Worm (Caenorhabditis elegans): Measurements from ENCODE around the gene C05D2.8.

Gene C05D2.8

DNA sequence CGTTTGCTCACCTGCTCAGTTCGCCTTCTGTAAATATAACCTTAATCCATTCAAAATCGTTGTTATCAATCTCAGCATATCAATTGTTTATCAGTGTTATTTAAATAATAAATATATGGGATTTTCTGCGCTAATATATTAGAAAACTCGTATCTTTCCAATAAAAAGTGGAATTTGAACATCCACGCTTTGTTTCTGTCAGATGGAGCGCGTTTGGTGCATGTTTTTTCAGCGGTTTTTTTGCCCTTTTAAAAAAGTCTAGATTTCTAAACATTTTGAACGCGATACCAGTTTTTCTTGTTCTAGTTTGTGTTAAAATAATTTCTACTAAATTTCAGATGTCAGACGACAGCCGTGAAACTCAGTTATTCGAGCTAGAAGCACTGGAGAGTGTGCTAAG lies 23.2 kb downstream of the C05D2.8 start, which contains the start of gene F56D2.2:
TSS of gene F56D2.2 (plus strand) at position 339 of the 400 bp plus-strand sequence.
- TF ChIP-seq nhr-42 (GFP tag; IDR thresholded peaks at IDR 0.05) (no peak), mes-2 (tag; optimal IDR thresholded peaks at IDR 0.05; ENCODE audit: poor library complexity, severe bottlenecking) (peak; percentile 41), dpl-1 (GFP tag; optimal IDR thresholded peaks at IDR 0.05) (peak; percentile 69)

- TF ChIP-seq zip-11 (GFP tag; IDR thresholded peaks at IDR 0.05) (no peak), dve-1 (tag; optimal IDR thresholded peaks at IDR 0.05; ENCODE audit: insufficient read depth) (no peak), lin-39 (tag; optimal IDR thresholded peaks at IDR 0.05) (no peak), F26F4.8 (GFP tag; conservative IDR thresholded peaks at IDR 0.05) (no peak), pha-4 (GFP tag; IDR thresholded peaks at IDR 0.05) (no peak), pha-4 (tag; optimal IDR thresholded peaks at IDR 0.05) (no peak), nhr-6 (tag; optimal IDR thresholded peaks at IDR 0.05) (no peak), cey-2 (tag; optimal IDR thresholded peaks at IDR 0.05; ENCODE audit: borderline replicate concordance, insufficient read depth) (no peak), ctbp-1 (GFP tag; IDR thresholded peaks at IDR 0.05) (no peak), tag-97 (GFP tag; IDR thresholded peaks at IDR 0.05) (no peak)
Observed at ce11 chrIII:5585711-5586110, 24.4 kb downstream of the C05D2.8 start.

ce11 chrIII:5584647-5585046 lies 25.5 kb downstream of the C05D2.8 start, which contains the start of gene F56D2.3:
F56D2.3 (plus strand) TSS chrIII:5584947.
- no peak for TF ChIP-seq hlh-30 (tag; optimal IDR thresholded peaks at IDR 0.05; ENCODE audit: insufficient read depth)
- no peak for TF ChIP-seq Y48G9A.11 (GFP tag; IDR thresholded peaks at IDR 0.05)
- TF ChIP-seq nhr-111 (GFP tag; optimal IDR thresholded peaks at IDR 0.05): no peak
- no peak for TF ChIP-seq dve-1 (tag; optimal IDR thresholded peaks at IDR 0.05; ENCODE audit: insufficient read depth)
- TF ChIP-seq nhr-48 (tag; optimal IDR thresholded peaks at IDR 0.05): no peak
- TF ChIP-seq fkh-10 (GFP tag; optimal IDR thresholded peaks at IDR 0.05): no peak
- TF ChIP-seq snpc-1.2 (GFP tag; IDR thresholded peaks at IDR 0.05): no peak
- TF ChIP-seq spr-3 (GFP tag; optimal IDR thresholded peaks at IDR 0.05): no peak
- no peak for TF ChIP-seq nhr-11 (tag; optimal IDR thresholded peaks at IDR 0.05)
- TF ChIP-seq R02D3.7 (tag; optimal IDR thresholded peaks at IDR 0.05): no peak
- no peak for TF ChIP-seq dmd-9 (GFP tag; IDR thresholded peaks at IDR 0.05)
- TF ChIP-seq F10B5.3 (tag; optimal IDR thresholded peaks at IDR 0.05): no peak
- TF ChIP-seq lin-39 (tag; optimal IDR thresholded peaks at IDR 0.05): no peak
- no peak for TF ChIP-seq ZK546.5 (tag; optimal IDR thresholded peaks at IDR 0.05)
- TF ChIP-seq F49E8.2 (tag; optimal IDR thresholded peaks at IDR 0.05; ENCODE audit: borderline replicate concordance): no peak

DNA sequence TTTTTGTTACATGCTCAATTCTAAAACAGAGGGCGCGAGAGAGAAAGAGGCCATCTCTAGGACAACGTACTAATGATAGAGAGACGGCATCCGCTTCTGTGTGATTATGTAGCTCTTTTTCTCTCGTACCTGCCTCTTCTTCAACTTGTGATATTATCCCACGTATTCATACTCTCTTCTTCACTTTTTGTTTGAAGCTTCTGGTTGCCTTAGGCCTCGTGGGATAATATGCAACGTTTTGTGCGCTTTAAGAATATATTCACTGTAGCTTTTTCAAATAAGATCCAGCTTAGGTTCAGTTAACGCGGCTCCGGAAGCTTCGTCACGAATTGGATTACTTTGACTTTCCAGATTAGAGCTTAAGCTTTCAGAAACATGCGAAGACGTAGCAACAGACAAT lies 27.4 kb downstream of the C05D2.8 start, which contains the start of the genes F56D2.8 and uev-2:
TSS of gene F56D2.8 (minus strand) at position 101 of the 400 bp plus-strand sequence.
TSS of gene uev-2 (plus strand) at position 360 of the 400 bp plus-strand sequence.
- no peak for TF ChIP-seq nhr-28 (tag; optimal IDR thresholded peaks at IDR 0.05)
- TF ChIP-seq mep-1 (tag; optimal IDR thresholded peaks at IDR 0.05): no peak

ce11 chrIII:5581049-5581448 lies 29.1 kb downstream of the C05D2.8 start, which contains the start of gene F56D2.5:
F56D2.5 (minus strand) TSS chrIII:5581419.
- TF ChIP-seq spr-1 (tag; optimal IDR thresholded peaks at IDR 0.05): no peak
- peak; percentile 98 for TF ChIP-seq zip-2 (tag; optimal IDR thresholded peaks at IDR 0.05)
- no peak for TF ChIP-seq mdl-1 (tag; optimal IDR thresholded peaks at IDR 0.05)
- peak; percentile 96 for TF ChIP-seq ztf-7 (tag; optimal IDR thresholded peaks at IDR 0.05)
- TF ChIP-seq lsy-2 (tag; optimal IDR thresholded peaks at IDR 0.05): peak in 1 of 2 experiments; percentile 5
- TF ChIP-seq unc-62 (GFP tag; optimal IDR thresholded peaks at IDR 0.05 in 1 of 2): peak in 1 of 2 experiments; percentile 29
- no peak for TF ChIP-seq unc-62 (tag; optimal IDR thresholded peaks at IDR 0.05)

All from whole organism, L4 larva.